Worm (Caenorhabditis elegans) whole organism, mixed stage, embryonic: ENCODE results near the gene ZK1128.1.

Experiments
- ces-1 ChIP-seq: fragments of 150-350 bp; optimal IDR thresholded peaks from 2 replicates; lab custom pipeline; 2014; ENCODE audit warnings: missing biosample characterization, missing genetic modification reagents, missing genetic modification characterization
- drap-1 ChIP-seq: fragments of 200-800 bp; sonication (Bioruptor generic); optimal IDR thresholded peaks from 3 replicates; lab custom pipeline; 2018; ENCODE audit warnings: mild to moderate bottlenecking, missing genetic modification characterization, missing compliant biosample characterization
- elt-1 ChIP-seq: sonication (generic microtip); optimal IDR thresholded peaks from 2 replicates; lab custom pipeline; 2017; ENCODE audit warnings: missing genetic modification characterization, mild to moderate bottlenecking, missing compliant biosample characterization, antibody characterized with exemption, moderate library complexity, borderline replicate concordance; ENCODE audit not compliant: insufficient read depth
- elt-3 ChIP-seq: fragments of 150-350 bp; optimal IDR thresholded peaks from 2 replicates; lab custom pipeline; 2014; ENCODE audit warnings: missing biosample characterization, missing genetic modification characterization
- ham-2 ChIP-seq: fragments of 200-800 bp; sonication (Bioruptor generic); optimal IDR thresholded peaks from 2 replicates; lab custom pipeline; 2018; ENCODE audit warnings: mild to moderate bottlenecking, missing genetic modification characterization, missing compliant biosample characterization
- lin-13 ChIP-seq: fragments of 150-350 bp; optimal IDR thresholded peaks from 2 replicates; lab custom pipeline; 2014; ENCODE audit warnings: missing biosample characterization, missing genetic modification characterization
- nhr-12 ChIP-seq: fragments of 150-350 bp; optimal IDR thresholded peaks from 2 replicates; lab custom pipeline; 2014; ENCODE audit warnings: missing biosample characterization, missing genetic modification characterization
- nhr-237 ChIP-seq: fragments of 150-350 bp; optimal IDR thresholded peaks from 2 replicates; lab custom pipeline; 2014; ENCODE audit warnings: missing biosample characterization, missing genetic modification characterization
- nhr-76 ChIP-seq: sonication (generic microtip); optimal IDR thresholded peaks from 2 replicates; lab custom pipeline; 2017; ENCODE audit warnings: missing biosample characterization, missing genetic modification characterization
- pha-4 ChIP-seq: fragments of 150-350 bp; optimal IDR thresholded peaks from 2 replicates; lab custom pipeline; 2018; ENCODE audit warnings: missing biosample characterization, missing genetic modification reagents, missing genetic modification characterization
- snpc-4 ChIP-seq: fragments of 150-350 bp; optimal IDR thresholded peaks from 2 replicates; lab custom pipeline; 2014; ENCODE audit warnings: missing biosample characterization, missing genetic modification characterization
- unc-62 ChIP-seq: fragments of 150-350 bp; optimal IDR thresholded peaks from 2 replicates; lab custom pipeline; 2014; ENCODE audit warnings: missing biosample characterization, missing genetic modification reagents, missing genetic modification characterization
- ztf-11 ChIP-seq: fragments of 150-350 bp; optimal IDR thresholded peaks from 2 replicates; lab custom pipeline; 2014; ENCODE audit warnings: missing biosample characterization, missing genetic modification characterization

DNA sequence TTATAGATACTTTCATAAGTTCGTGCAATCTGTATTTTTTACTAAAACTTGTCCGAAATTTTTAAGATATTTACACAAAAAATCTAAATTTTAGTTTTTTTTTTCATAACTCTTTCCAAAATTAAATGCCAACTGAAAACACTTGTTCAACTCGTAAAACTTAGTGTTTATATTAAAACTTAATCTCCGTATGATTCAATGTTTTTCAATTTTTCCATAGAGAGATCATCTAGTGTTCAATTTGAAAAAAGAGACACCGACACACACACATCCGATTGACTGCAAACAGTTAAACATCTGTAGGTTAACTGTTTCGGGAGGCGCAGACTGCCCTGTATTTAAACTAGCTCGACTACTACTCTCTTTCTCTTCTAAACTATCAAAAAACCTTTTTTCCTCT lies 5.6 kb downstream of the ZK1128.1 start, which contains the start of gene T16H12.9:
- TF ChIP-seq unc-62 (GFP tag; lab: Kevin White, UChicago), result no peak
- no peak for TF ChIP-seq ces-1
- TF ChIP-seq elt-3, result no peak
- TF ChIP-seq snpc-4 (tag; lab: Kevin White, UChicago), result no peak
- no peak for TF ChIP-seq ham-2
- TF ChIP-seq nhr-12, result no peak
- TF ChIP-seq lin-13 (tag; lab: Kevin White, UChicago), result no peak
- no peak for TF ChIP-seq ztf-11 (tag; lab: Kevin White, UChicago)
- TF ChIP-seq drap-1 (GFP tag; lab: Kevin White, UChicago), result no peak
- no peak for TF ChIP-seq nhr-237 (tag; lab: Kevin White, UChicago)
- no peak for TF ChIP-seq pha-4
- TF ChIP-seq elt-1 (tag; lab: Kevin White, UChicago), result no peak
- TF ChIP-seq nhr-76 (tag; lab: Kevin White, UChicago), result no peak
